Worm (Caenorhabditis elegans) whole organism, mixed stage, embryonic: ENCODE data around the gene C14F11.7.

Experiments used
- M03D4.4 ChIP-seq: sonication (generic microtip); optimal IDR thresholded peaks from 2 replicates; lab custom pipeline; 2017; ENCODE audit warnings: mild to moderate bottlenecking, missing genetic modification characterization, missing compliant biosample characterization
- bed-3 ChIP-seq: fragments of 200-800 bp; sonication (Bioruptor generic); optimal IDR thresholded peaks from 3 replicates; lab custom pipeline; 2018; ENCODE audit warnings: mild to moderate bottlenecking, missing genetic modification characterization, moderate library complexity, missing compliant biosample characterization
- blmp-1 ChIP-seq: fragments of 150-350 bp; optimal IDR thresholded peaks from 2 replicates; lab custom pipeline; 2014; ENCODE audit warnings: missing biosample characterization, missing genetic modification characterization
- ceh-83 ChIP-seq: fragments of 200-800 bp; sonication (Bioruptor generic); optimal IDR thresholded peaks from 2 replicates; lab custom pipeline; 2018; ENCODE audit warnings: mild to moderate bottlenecking, missing genetic modification characterization, missing compliant biosample characterization
- ces-1 ChIP-seq: fragments of 150-350 bp; optimal IDR thresholded peaks from 2 replicates; lab custom pipeline; 2014; ENCODE audit warnings: missing biosample characterization, missing genetic modification reagents, missing genetic modification characterization
- cnd-1 ChIP-seq: fragments of 200-800 bp; sonication (Bioruptor generic); optimal IDR thresholded peaks from 2 replicates; lab custom pipeline; 2018; ENCODE audit warnings: mild to moderate bottlenecking, missing genetic modification characterization, missing compliant biosample characterization
- drap-1 ChIP-seq: fragments of 200-800 bp; sonication (Bioruptor generic); optimal IDR thresholded peaks from 3 replicates; lab custom pipeline; 2018; ENCODE audit warnings: mild to moderate bottlenecking, missing genetic modification characterization, missing compliant biosample characterization
- elt-1 ChIP-seq: sonication (generic microtip); optimal IDR thresholded peaks from 2 replicates; lab custom pipeline; 2017; ENCODE audit warnings: missing genetic modification characterization, mild to moderate bottlenecking, missing compliant biosample characterization, antibody characterized with exemption, moderate library complexity, borderline replicate concordance; ENCODE audit not compliant: insufficient read depth
- elt-3 ChIP-seq: fragments of 150-350 bp; optimal IDR thresholded peaks from 2 replicates; lab custom pipeline; 2014; ENCODE audit warnings: missing biosample characterization, missing genetic modification characterization
- flh-1 ChIP-seq: fragments of 200-800 bp; sonication (Bioruptor generic); optimal IDR thresholded peaks from 2 replicates; lab custom pipeline; 2018; ENCODE audit warnings: mild to moderate bottlenecking, missing genetic modification characterization, moderate library complexity, missing compliant biosample characterization
- ham-2 ChIP-seq: fragments of 200-800 bp; sonication (Bioruptor generic); optimal IDR thresholded peaks from 2 replicates; lab custom pipeline; 2018; ENCODE audit warnings: mild to moderate bottlenecking, missing genetic modification characterization, missing compliant biosample characterization
- hlh-1 ChIP-seq: fragments of 150-350 bp; optimal IDR thresholded peaks from 2 replicates; lab custom pipeline; 2014; ENCODE audit warnings: missing biosample characterization, missing genetic modification reagents, missing genetic modification characterization
- lin-13 ChIP-seq: fragments of 150-350 bp; optimal IDR thresholded peaks from 2 replicates; lab custom pipeline; 2014; ENCODE audit warnings: missing biosample characterization, missing genetic modification characterization
- lin-32 ChIP-seq: fragments of 200-800 bp; sonication (Bioruptor generic); optimal IDR thresholded peaks from 2 replicates; lab custom pipeline; 2018; ENCODE audit warnings: mild to moderate bottlenecking, missing genetic modification characterization, missing compliant biosample characterization
- lsy-2 ChIP-seq: fragments of 150-350 bp; optimal IDR thresholded peaks from 2 replicates; lab custom pipeline; 2014; ENCODE audit warnings: missing biosample characterization, missing genetic modification characterization
- mab-5 ChIP-seq: fragments of 150-350 bp; optimal IDR thresholded peaks from 2 replicates; lab custom pipeline; 2014; ENCODE audit warnings: missing biosample characterization, missing genetic modification characterization
- mep-1 ChIP-seq: fragments of 150-350 bp; optimal IDR thresholded peaks from 2 replicates; lab custom pipeline; 2017; ENCODE audit warnings: missing biosample characterization, missing genetic modification reagents, missing genetic modification characterization, inconsistent platforms
- mls-2 ChIP-seq: sonication (generic microtip); optimal IDR thresholded peaks from 2 replicates; lab custom pipeline; 2016; ENCODE audit warnings: mild to moderate bottlenecking, missing genetic modification characterization, moderate library complexity, missing compliant biosample characterization
- nhr-12 ChIP-seq: fragments of 150-350 bp; optimal IDR thresholded peaks from 2 replicates; lab custom pipeline; 2014; ENCODE audit warnings: missing biosample characterization, missing genetic modification characterization
- nhr-2 ChIP-seq: fragments of 150-350 bp; optimal IDR thresholded peaks from 2 replicates; lab custom pipeline; 2014; ENCODE audit warnings: missing biosample characterization, missing genetic modification characterization
- nhr-237 ChIP-seq: fragments of 150-350 bp; optimal IDR thresholded peaks from 2 replicates; lab custom pipeline; 2014; ENCODE audit warnings: missing biosample characterization, missing genetic modification characterization
- nhr-76 ChIP-seq: sonication (generic microtip); optimal IDR thresholded peaks from 2 replicates; lab custom pipeline; 2017; ENCODE audit warnings: missing biosample characterization, missing genetic modification characterization
- sem-2 ChIP-seq: fragments of 200-800 bp; sonication (Bioruptor generic); optimal IDR thresholded peaks from 2 replicates; lab custom pipeline; 2018; ENCODE audit warnings: mild to moderate bottlenecking, missing genetic modification characterization, missing compliant biosample characterization
- snpc-4 ChIP-seq: fragments of 150-350 bp; optimal IDR thresholded peaks from 2 replicates; lab custom pipeline; 2014; ENCODE audit warnings: missing biosample characterization, missing genetic modification characterization
- sptf-1 ChIP-seq: sonication (generic microtip); optimal IDR thresholded peaks from 2 replicates; lab custom pipeline; 2017; ENCODE audit warnings: mild to moderate bottlenecking, missing genetic modification characterization, moderate library complexity, missing compliant biosample characterization
- tbx-8 ChIP-seq: fragments of 200-800 bp; sonication (Bioruptor generic); optimal IDR thresholded peaks from 2 replicates; lab custom pipeline; 2018; ENCODE audit warnings: mild to moderate bottlenecking, missing genetic modification characterization, moderate library complexity, missing compliant biosample characterization
- unc-120 ChIP-seq: sonication (generic microtip); optimal IDR thresholded peaks from 2 replicates; lab custom pipeline; 2017; ENCODE audit warnings: missing genetic modification characterization, missing compliant biosample characterization; ENCODE audit not compliant: poor library complexity, severe bottlenecking
- unc-39 ChIP-seq: fragments of 150-350 bp; optimal IDR thresholded peaks from 2 replicates; lab custom pipeline; 2014; ENCODE audit warnings: missing biosample characterization, missing genetic modification characterization
- unc-62 ChIP-seq: fragments of 150-350 bp; optimal IDR thresholded peaks from 2 replicates; lab custom pipeline; 2014; ENCODE audit warnings: missing biosample characterization, missing genetic modification reagents, missing genetic modification characterization
- zip-8 ChIP-seq: fragments of 150-350 bp; optimal IDR thresholded peaks from 2 replicates; lab custom pipeline; 2014; ENCODE audit warnings: missing biosample characterization, missing genetic modification characterization
- ztf-11 ChIP-seq: fragments of 150-350 bp; optimal IDR thresholded peaks from 2 replicates; lab custom pipeline; 2014; ENCODE audit warnings: missing biosample characterization, missing genetic modification characterization

The C14F11.7 gene

DNA sequence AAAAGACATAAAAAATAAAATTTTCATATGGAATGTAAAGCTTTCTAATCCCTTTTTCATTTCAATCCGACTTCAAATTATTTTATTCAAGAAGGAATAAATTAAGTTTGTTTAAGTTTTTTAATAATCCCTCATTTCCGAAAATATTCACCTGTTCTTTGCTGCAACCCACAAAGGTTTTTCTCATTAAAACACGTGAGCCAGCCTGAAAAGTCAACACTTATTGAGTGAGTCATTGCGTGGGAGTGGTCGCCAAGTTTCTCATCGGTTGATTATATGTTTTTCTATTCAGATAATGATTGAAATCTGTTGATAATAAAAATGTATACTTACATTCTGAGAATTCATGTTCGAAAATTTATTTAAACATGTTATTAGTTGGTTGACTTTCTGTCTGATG, 37.1 kb upstream of the C14F11.7 start:
- no peak for TF ChIP-seq mls-2 (tag; lab: Kevin White, UChicago)
- no peak for TF ChIP-seq mab-5 (tag; lab: Kevin White, UChicago)
- no peak for TF ChIP-seq nhr-76
- TF ChIP-seq elt-1 (tag; lab: Kevin White, UChicago): no peak
- no peak for TF ChIP-seq blmp-1 (tag; lab: Kevin White, UChicago)
- TF ChIP-seq unc-39: no peak
- TF ChIP-seq lin-13: no peak
- TF ChIP-seq nhr-237 (tag; lab: Kevin White, UChicago): no peak
- no peak for TF ChIP-seq bed-3
- TF ChIP-seq snpc-4 (tag; lab: Kevin White, UChicago): no peak
- no peak for TF ChIP-seq cnd-1 (tag; lab: Kevin White, UChicago)
- TF ChIP-seq ham-2: no peak
- TF ChIP-seq hlh-1 (tag; lab: Kevin White, UChicago): no peak
- TF ChIP-seq mep-1 (tag; lab: Kevin White, UChicago): no peak
- no peak for TF ChIP-seq unc-120 (tag; lab: Kevin White, UChicago)
- no peak for TF ChIP-seq ces-1
- no peak for TF ChIP-seq flh-1 (GFP tag; lab: Kevin White, UChicago)
- no peak for TF ChIP-seq ztf-11
- TF ChIP-seq nhr-12: no peak

ce11 chrX:6240640-6241033, 32.3 kb upstream of the C14F11.7 start, which contains the start of gene got-2.2:
Gene got-2.2, plus strand, starts transcription at chrX:6240983.
- TF ChIP-seq mep-1 (tag; lab: Kevin White, UChicago) (no peak), drap-1 (GFP tag; lab: Kevin White, UChicago) (no peak), elt-3 (tag; lab: Kevin White, UChicago) (no peak), snpc-4 (tag; lab: Kevin White, UChicago) (no peak), sem-2 (GFP tag; lab: Kevin White, UChicago) (no peak), ces-1 (no peak), M03D4.4 (no peak), unc-39 (no peak), nhr-2 (tag; lab: Kevin White, UChicago) (no peak), lsy-2 (no peak), ceh-83 (no peak), unc-62 (GFP tag; lab: Kevin White, UChicago) (no peak), nhr-237 (tag; lab: Kevin White, UChicago) (no peak), mab-5 (tag; lab: Kevin White, UChicago) (no peak), lin-32 (no peak), elt-1 (tag; lab: Kevin White, UChicago) (no peak), bed-3 (no peak), ham-2 (no peak)

DNA sequence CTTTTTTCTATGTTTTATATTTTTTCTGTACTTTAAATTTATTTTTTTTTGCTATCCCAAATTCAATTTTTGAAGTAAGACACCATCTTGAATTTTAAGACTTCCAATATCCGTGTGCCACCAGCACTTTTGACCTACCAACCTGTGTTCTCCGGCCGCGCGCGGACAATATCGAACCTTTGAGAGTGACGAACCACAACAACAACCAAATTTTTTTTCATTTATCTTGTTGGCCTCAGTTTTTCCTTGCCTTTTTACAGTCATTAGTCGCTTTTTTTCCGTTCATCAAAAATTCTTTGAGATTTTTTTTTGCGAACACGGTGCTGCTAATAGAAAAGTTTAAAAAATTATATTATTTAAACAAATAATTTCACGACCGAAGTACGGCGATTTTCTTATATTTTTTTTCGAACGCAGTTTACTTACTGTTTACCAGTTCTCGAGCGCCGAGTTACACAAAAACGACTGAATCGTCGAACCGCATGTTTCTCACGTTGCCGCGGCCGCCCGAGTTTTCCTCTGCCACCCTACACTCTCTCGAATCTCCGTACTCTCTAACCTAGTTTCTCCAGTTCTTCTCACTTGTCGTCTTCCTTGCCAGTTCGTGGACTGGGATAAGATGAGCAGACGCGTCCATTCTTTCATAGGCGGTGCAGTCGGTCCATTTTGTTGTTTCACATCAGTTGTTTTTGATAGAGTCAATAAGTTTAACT, 31.7 kb upstream of the C14F11.7 start:
- TF ChIP-seq hlh-1 (tag; lab: Kevin White, UChicago): peak; percentile 69
- TF ChIP-seq mep-1 (tag; lab: Kevin White, UChicago): no peak
- TF ChIP-seq nhr-2 (tag; lab: Kevin White, UChicago): peak; percentile 20

- TF ChIP-seq elt-1 (tag; lab: Kevin White, UChicago): peak; percentile 77
- no peak for TF ChIP-seq mep-1 (tag; lab: Kevin White, UChicago)
These were observed 30.6 kb upstream of the C14F11.7 start, which contains the start of gene rml-3 for ce11 chrX:6238973-6239372. Gene rml-3, minus strand, starts transcription at chrX:6239065.

- no peak for TF ChIP-seq flh-1 (GFP tag; lab: Kevin White, UChicago)
- TF ChIP-seq sem-2 (GFP tag; lab: Kevin White, UChicago): no peak
- no peak for TF ChIP-seq blmp-1 (tag; lab: Kevin White, UChicago)
- TF ChIP-seq unc-39: no peak
- no peak for TF ChIP-seq bed-3
- TF ChIP-seq ham-2: no peak
- TF ChIP-seq elt-3 (tag; lab: Kevin White, UChicago): no peak
- no peak for TF ChIP-seq lin-13
- TF ChIP-seq mab-5 (tag; lab: Kevin White, UChicago): no peak
- no peak for TF ChIP-seq zip-8 (tag; lab: Kevin White, UChicago)
- no peak for TF ChIP-seq tbx-8
- no peak for TF ChIP-seq drap-1 (GFP tag; lab: Kevin White, UChicago)
- no peak for TF ChIP-seq ztf-11
- TF ChIP-seq nhr-76: no peak
- TF ChIP-seq sptf-1 (tag; lab: Kevin White, UChicago): no peak
- no peak for TF ChIP-seq lsy-2
- TF ChIP-seq nhr-2 (tag; lab: Kevin White, UChicago): no peak
These were observed 27.1 kb upstream of the C14F11.7 start, which contains the start of gene hsp-43 for ce11 chrX:6235443-6235842. Gene hsp-43, minus strand, starts transcription at chrX:6235543.
